Fruit fly (Drosophila melanogaster) whole organism, embryonic: ENCODE data around the gene CG18302.

Experiments used
- Adf1 ChIP-seq: fragments of 200-800 bp; sonication (Bioruptor generic); IDR thresholded peaks from 2 replicates; pipeline ENCODE4 v1.3.6; 2022; ENCODE audit warnings: missing biosample characterization, missing genetic modification characterization
- CG1024 ChIP-seq: fragments of 200-800 bp; sonication (Bioruptor generic); IDR thresholded peaks from 2 replicates; pipeline ENCODE4 v1.3.6; 2022; ENCODE audit warnings: missing biosample characterization, missing genetic modification characterization
- CG12219 ChIP-seq: fragments of 200-800 bp; sonication (Bioruptor generic); optimal IDR thresholded peaks from 3 replicates; lab custom pipeline; 2018; ENCODE audit warnings: missing biosample characterization, mild to moderate bottlenecking, missing genetic modification characterization
- CG12299 ChIP-seq: fragments of 200-800 bp; sonication (Bioruptor generic); optimal IDR thresholded peaks from 2 replicates; lab custom pipeline; 2018; ENCODE audit warnings: missing biosample characterization, mild to moderate bottlenecking, missing genetic modification characterization
- CG12769 ChIP-seq: fragments of 200-800 bp; sonication (Bioruptor generic); optimal IDR thresholded peaks from 2 replicates; lab custom pipeline; 2019; ENCODE audit warnings: missing biosample characterization, mild to moderate bottlenecking, missing genetic modification characterization, moderate library complexity
- CG12942 ChIP-seq: fragments of 200-800 bp; sonication (Bioruptor generic); optimal IDR thresholded peaks from 3 replicates; lab custom pipeline; 2016; ENCODE audit warnings: missing biosample characterization, missing genetic modification characterization
- CG17186 ChIP-seq: fragments of 200-800 bp; sonication (Bioruptor generic); optimal IDR thresholded peaks from 3 replicates; lab custom pipeline; 2017; ENCODE audit warnings: missing biosample characterization, missing genetic modification reagents, missing genetic modification characterization
- CG17612 ChIP-seq: fragments of 200-800 bp; sonication (Bioruptor generic); IDR thresholded peaks from 2 replicates; pipeline ENCODE4 v1.3.6; 2022; ENCODE audit warnings: missing biosample characterization, missing genetic modification characterization
- CG2116 ChIP-seq: fragments of 200-800 bp; sonication (Bioruptor generic); optimal IDR thresholded peaks from 3 replicates; lab custom pipeline; 2018; ENCODE audit warnings: missing biosample characterization, mild to moderate bottlenecking, missing genetic modification characterization
- CG2678 ChIP-seq: fragments of 200-800 bp; sonication (Bioruptor generic); optimal IDR thresholded peaks from 3 replicates; lab custom pipeline; 2019; ENCODE audit warnings: missing biosample characterization, mild to moderate bottlenecking, missing genetic modification characterization, moderate library complexity
- CG34422 ChIP-seq: fragments of 200-800 bp; sonication (Bioruptor generic); IDR thresholded peaks from 3 replicates; pipeline ENCODE4 v1.3.6; 2022; ENCODE audit warnings: missing biosample characterization, missing genetic modification characterization
- CG3838 ChIP-seq: fragments of 200-800 bp; sonication (Bioruptor generic); optimal IDR thresholded peaks from 3 replicates; lab custom pipeline; 2016; ENCODE audit warnings: missing biosample characterization, missing genetic modification characterization
- CG4404 ChIP-seq: fragments of 200-800 bp; sonication (Bioruptor generic); IDR thresholded peaks from 2 replicates; pipeline ENCODE4 v1.3.6; 2022; ENCODE audit warnings: missing biosample characterization, missing genetic modification characterization
- CG4617 ChIP-seq: fragments of 200-800 bp; sonication (Bioruptor generic); optimal IDR thresholded peaks from 3 replicates; lab custom pipeline; 2016; ENCODE audit warnings: missing biosample characterization, missing genetic modification characterization, borderline replicate concordance
- CG4854 ChIP-seq: fragments of 200-800 bp; sonication (Bioruptor generic); optimal IDR thresholded peaks from 2 replicates; lab custom pipeline; 2016; ENCODE audit warnings: missing biosample characterization, missing genetic modification characterization, inconsistent platforms
- CG5953 ChIP-seq: fragments of 200-800 bp; sonication (Bioruptor generic); IDR thresholded peaks from 2 replicates; pipeline ENCODE4 v1.3.6; 2022; ENCODE audit warnings: missing biosample characterization, missing genetic modification characterization
- CG6654 ChIP-seq: fragments of 200-800 bp; sonication (Bioruptor generic); optimal IDR thresholded peaks from 2 replicates; lab custom pipeline; 2017; ENCODE audit warnings: missing biosample characterization, mild to moderate bottlenecking, missing genetic modification characterization
- CG6689 ChIP-seq: fragments of 200-800 bp; sonication (Bioruptor generic); IDR thresholded peaks from 2 replicates; pipeline ENCODE4 v1.3.6; 2022; ENCODE audit warnings: missing biosample characterization, missing genetic modification characterization
- CG7271 ChIP-seq: fragments of 200-800 bp; sonication (Bioruptor generic); optimal IDR thresholded peaks from 2 replicates; lab custom pipeline; 2018; ENCODE audit warnings: missing biosample characterization, mild to moderate bottlenecking, missing genetic modification characterization, moderate library complexity
- CG7786 ChIP-seq: fragments of 200-800 bp; sonication (Bioruptor generic); optimal IDR thresholded peaks from 2 replicates; lab custom pipeline; 2016; ENCODE audit warnings: missing biosample characterization, missing genetic modification characterization
- CG8765 ChIP-seq: fragments of 200-800 bp; sonication (Bioruptor generic); IDR thresholded peaks from 2 replicates; pipeline ENCODE4 v1.3.6; 2022; ENCODE audit warnings: missing biosample characterization, missing genetic modification characterization
- CG8924 ChIP-seq: fragments of 200-800 bp; optimal IDR thresholded peaks from 3 replicates; lab custom pipeline; 2019; ENCODE audit warnings: missing biosample characterization, mild to moderate bottlenecking, missing genetic modification characterization, moderate library complexity
- CG9609 ChIP-seq: fragments of 200-800 bp; sonication (Bioruptor generic); optimal IDR thresholded peaks from 3 replicates; lab custom pipeline; 2016; ENCODE audit warnings: missing biosample characterization, missing genetic modification characterization
- CG9876 ChIP-seq: fragments of 200-800 bp; sonication (Bioruptor generic); optimal IDR thresholded peaks from 2 replicates; lab custom pipeline; 2016; ENCODE audit warnings: missing biosample characterization, missing genetic modification characterization
- CHES-1-like ChIP-seq: fragments of 200-800 bp; sonication (Bioruptor generic); optimal IDR thresholded peaks from 2 replicates; lab custom pipeline; 2016; ENCODE audit warnings: missing biosample characterization, missing genetic modification characterization
- Dll ChIP-seq: fragments of 200-800 bp; sonication (Bioruptor generic); IDR thresholded peaks from 4 replicates; pipeline ENCODE4 v1.3.6; 2022; ENCODE audit warnings: missing biosample characterization, missing genetic modification characterization; ENCODE audit not compliant: partially characterized antibody
- Ets65A ChIP-seq: fragments of 200-800 bp; sonication (Bioruptor generic); peaks from one replicate; lab custom pipeline; 2016; ENCODE audit warnings: missing biosample characterization, missing genetic modification characterization
- Ets97D ChIP-seq: fragments of 200-800 bp; sonication (Bioruptor generic); optimal IDR thresholded peaks from 3 replicates; lab custom pipeline; 2016; ENCODE audit warnings: missing biosample characterization, missing genetic modification characterization
- Hey ChIP-seq: fragments of 200-800 bp; sonication (Bioruptor generic); optimal IDR thresholded peaks from 3 replicates; lab custom pipeline; 2018; ENCODE audit warnings: missing biosample characterization, mild to moderate bottlenecking, missing genetic modification characterization
- MESR4 ChIP-seq: fragments of 200-800 bp; sonication (Bioruptor generic); optimal IDR thresholded peaks from 2 replicates; lab custom pipeline; 2018; ENCODE audit warnings: missing biosample characterization, mild to moderate bottlenecking, missing genetic modification characterization, moderate library complexity
- MTF-1 ChIP-seq: fragments of 200-800 bp; sonication (Bioruptor generic); optimal IDR thresholded peaks from 2 replicates; lab custom pipeline; 2018; ENCODE audit warnings: missing biosample characterization, mild to moderate bottlenecking, missing genetic modification characterization, borderline replicate concordance
- Mad ChIP-seq: fragments of 200-800 bp; sonication (Bioruptor generic); optimal IDR thresholded peaks from 2 replicates; lab custom pipeline; 2016; ENCODE audit warnings: missing biosample characterization, missing genetic modification characterization
- Max ChIP-seq: fragments of 200-800 bp; sonication (Bioruptor generic); optimal IDR thresholded peaks from 2 replicates; lab custom pipeline; 2016; ENCODE audit warnings: missing biosample characterization, mild to moderate bottlenecking, missing genetic modification characterization
- NC2β ChIP-seq: fragments of 200-800 bp; sonication (Bioruptor generic); optimal IDR thresholded peaks from 2 replicates; lab custom pipeline; 2016; ENCODE audit warnings: missing biosample characterization, missing genetic modification characterization
- Sry-β ChIP-seq: fragments of 200-800 bp; sonication (Bioruptor generic); optimal IDR thresholded peaks from 2 replicates; lab custom pipeline; 2018; ENCODE audit warnings: missing biosample characterization, mild to moderate bottlenecking, missing genetic modification characterization, moderate library complexity
- bigmax ChIP-seq: fragments of 200-800 bp; sonication (Bioruptor generic); optimal IDR thresholded peaks from 2 replicates; lab custom pipeline; 2018; ENCODE audit warnings: missing biosample characterization, mild to moderate bottlenecking, missing genetic modification characterization
- dati ChIP-seq: fragments of 200-800 bp; sonication (Bioruptor generic); IDR thresholded peaks from 2 replicates; pipeline ENCODE4 v1.3.6; 2022; ENCODE audit warnings: missing biosample characterization, missing genetic modification characterization
- dmrt99B ChIP-seq: fragments of 200-800 bp; sonication (Bioruptor generic); optimal IDR thresholded peaks from 2 replicates; lab custom pipeline; 2018; ENCODE audit warnings: missing biosample characterization, mild to moderate bottlenecking, missing genetic modification characterization, moderate library complexity
- eyg ChIP-seq: fragments of 200-800 bp; sonication (Bioruptor generic); optimal IDR thresholded peaks from 3 replicates; lab custom pipeline; 2016; ENCODE audit warnings: missing biosample characterization, missing genetic modification characterization
- hkb ChIP-seq, 2 experiments: fragments of 200-800 bp in 1 of 2; fragments of >200 bp in 1 of 2; sonication (Bioruptor generic) in 1 of 2; IDR thresholded peaks in 1 of 2; optimal IDR thresholded peaks in 1 of 2; 2 replicates each; pipeline versions ENCODE4 v1.3.6 to Lab custom; 2017 to 2022; ENCODE audit warnings: missing biosample characterization in 1 of 2, missing genetic modification characterization in 1 of 2
- lmd ChIP-seq: fragments of 200-800 bp; sonication (Bioruptor generic); IDR thresholded peaks from 2 replicates; pipeline ENCODE4 v1.3.6; 2022; ENCODE audit warnings: missing biosample characterization, missing genetic modification characterization
- mirr ChIP-seq: fragments of 200-800 bp; sonication (Bioruptor generic); optimal IDR thresholded peaks from 3 replicates; lab custom pipeline; 2018; ENCODE audit warnings: missing biosample characterization, mild to moderate bottlenecking, missing genetic modification characterization
- nmo ChIP-seq: fragments of 200-800 bp; sonication (Bioruptor generic); optimal IDR thresholded peaks from 2 replicates; lab custom pipeline; 2018; ENCODE audit warnings: missing biosample characterization, mild to moderate bottlenecking, missing genetic modification characterization, moderate library complexity
- pros ChIP-seq: fragments of 200-800 bp; sonication (Bioruptor generic); optimal IDR thresholded peaks from 3 replicates; lab custom pipeline; 2019; ENCODE audit warnings: missing biosample characterization, mild to moderate bottlenecking, missing genetic modification characterization, moderate library complexity
- sug ChIP-seq: fragments of 200-800 bp; optimal IDR thresholded peaks from 2 replicates; lab custom pipeline; 2019; ENCODE audit warnings: missing biosample characterization, mild to moderate bottlenecking, missing genetic modification characterization, moderate library complexity
- unc-4 ChIP-seq: fragments of 200-800 bp; sonication (Bioruptor generic); IDR thresholded peaks from 2 replicates; pipeline ENCODE4 v1.3.6; 2022; ENCODE audit warnings: missing biosample characterization, missing genetic modification characterization; ENCODE audit not compliant: partially characterized antibody
- zen2 ChIP-seq: fragments of 200-800 bp; sonication (Bioruptor generic); IDR thresholded peaks from 3 replicates; pipeline ENCODE4 v1.3.6; 2022; ENCODE audit warnings: missing biosample characterization, missing genetic modification characterization; ENCODE audit not compliant: partially characterized antibody
- zf30C ChIP-seq: fragments of 200-800 bp; sonication (Bioruptor generic); optimal IDR thresholded peaks from 3 replicates; lab custom pipeline; 2018; ENCODE audit warnings: missing biosample characterization, mild to moderate bottlenecking, missing genetic modification characterization

CG18302 gene

dm6 chr2L:10534022-10534421 is at the start of gene CG18302:
CG18302 (plus strand) TSS chr2L:10534322.
- TF ChIP-seq hkb (optimal IDR thresholded peaks at IDR 0.05; lab: Kevin White, UChicago) (no peak), hkb (GFP tag; IDR thresholded peaks at IDR 0.05; lab: Robert Waterston, UW) (no peak), lmd (GFP tag; lab: Robert Waterston, UW) (no peak), CG17612 (GFP tag; lab: Robert Waterston, UW) (no peak), CG12942 (no peak), zen2 (GFP tag; lab: Robert Waterston, UW) (no peak), CG4404 (GFP tag; lab: Robert Waterston, UW) (no peak), CG4854 (GFP tag; lab: Kevin White, UChicago) (no peak), Adf1 (no peak), dati (GFP tag; lab: Robert Waterston, UW) (no peak)

DNA sequence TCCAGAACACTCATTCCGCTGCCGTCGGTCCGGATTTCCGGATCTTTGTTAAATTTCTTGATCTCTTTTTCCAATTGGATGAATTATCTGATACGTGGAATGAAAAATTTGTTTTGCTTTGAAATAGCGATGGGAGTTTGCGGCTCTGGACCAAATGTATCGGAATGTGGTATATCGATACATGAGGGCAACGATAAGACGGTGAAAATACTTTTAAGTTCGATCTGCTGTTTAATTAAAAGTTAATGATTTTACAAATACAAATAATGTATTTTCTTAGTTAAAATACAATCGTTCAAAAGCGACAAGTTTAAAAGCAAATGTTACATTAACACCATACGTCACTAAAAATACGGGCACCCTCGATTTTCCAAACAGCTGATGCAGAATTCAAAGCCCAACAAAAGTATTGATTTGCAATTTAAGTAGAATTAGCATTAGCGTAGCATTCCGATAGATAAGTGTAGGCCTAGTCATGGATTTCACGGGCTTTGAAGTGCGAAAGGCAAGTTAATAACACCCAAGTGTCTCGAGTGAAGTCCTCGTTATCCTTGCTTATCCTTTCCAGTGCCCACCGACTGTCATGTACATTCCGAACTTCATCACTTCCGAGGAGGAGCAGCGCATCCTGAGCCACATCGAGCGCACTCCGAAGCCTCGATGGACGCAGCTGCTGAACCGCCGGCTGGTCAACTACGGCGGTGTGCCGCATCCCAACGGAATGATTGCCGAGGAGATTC is 45.5 kb upstream of the CG18302 start, which contains the start of the genes Cog4 and CG6144:
Gene Cog4, minus strand, starts transcription at position 139 of the 740 bp plus-strand sequence.
Gene CG6144, plus strand, starts transcription at position 211 of the 740 bp plus-strand sequence.
- TF ChIP-seq CG3838 (GFP tag; lab: Kevin White, UChicago) (no peak), bigmax (no peak), mirr (GFP tag; lab: Kevin White, UChicago) (no peak), CG9876 (GFP tag; lab: Kevin White, UChicago) (no peak), CG17186 (GFP tag; lab: Kevin White, UChicago) (no peak), Ets97D (GFP tag; lab: Kevin White, UChicago) (peak; percentile 29), CG12219 (GFP tag; lab: Kevin White, UChicago) (no peak), Sry-β (GFP tag; lab: Kevin White, UChicago) (no peak), pros (GFP tag; lab: Kevin White, UChicago) (no peak), Dll (peak; percentile 91), CG17612 (GFP tag; lab: Robert Waterston, UW) (no peak), CG2116 (GFP tag; lab: Kevin White, UChicago) (peak; percentile 79), unc-4 (peak; percentile 83), CG8924 (tag; lab: Kevin White, UChicago) (no peak), CHES-1-like (GFP tag; lab: Kevin White, UChicago) (peak; percentile 3), CG12769 (tag; lab: Kevin White, UChicago) (no peak), CG9609 (GFP tag; lab: Kevin White, UChicago) (no peak), nmo (peak; percentile 83), CG8765 (GFP tag; lab: Robert Waterston, UW) (no peak), Max (GFP tag; lab: Kevin White, UChicago) (peak; percentile 27), Ets65A (GFP tag; lab: Kevin White, UChicago) (no peak), CG6689 (GFP tag; lab: Robert Waterston, UW) (peak; percentile 63), Hey (tag; lab: Kevin White, UChicago) (no peak), CG7786 (no peak), zf30C (GFP tag; lab: Kevin White, UChicago) (no peak), CG12299 (no peak), NC2β (GFP tag; lab: Kevin White, UChicago) (no peak), CG34422 (GFP tag; lab: Robert Waterston, UW) (peak; percentile 55; the same call in 1 of the 3 replicates), dmrt99B (tag; lab: Kevin White, UChicago) (no peak), sug (tag; lab: Kevin White, UChicago) (no peak), CG5953 (GFP tag; lab: Robert Waterston, UW) (no peak), Mad (GFP tag; lab: Kevin White, UChicago) (no peak), CG1024 (GFP tag; lab: Robert Waterston, UW) (no peak), MESR4 (GFP tag; lab: Kevin White, UChicago) (peak; percentile 31), CG7271 (no peak), MTF-1 (no peak), eyg (no peak), CG6654 (GFP tag; lab: Kevin White, UChicago) (no peak), CG4617 (peak; percentile 55), CG2678 (tag; lab: Kevin White, UChicago) (no peak)
